Fruit fly (Drosophila melanogaster): ENCODE measurements around the gene Lar.

DNA sequence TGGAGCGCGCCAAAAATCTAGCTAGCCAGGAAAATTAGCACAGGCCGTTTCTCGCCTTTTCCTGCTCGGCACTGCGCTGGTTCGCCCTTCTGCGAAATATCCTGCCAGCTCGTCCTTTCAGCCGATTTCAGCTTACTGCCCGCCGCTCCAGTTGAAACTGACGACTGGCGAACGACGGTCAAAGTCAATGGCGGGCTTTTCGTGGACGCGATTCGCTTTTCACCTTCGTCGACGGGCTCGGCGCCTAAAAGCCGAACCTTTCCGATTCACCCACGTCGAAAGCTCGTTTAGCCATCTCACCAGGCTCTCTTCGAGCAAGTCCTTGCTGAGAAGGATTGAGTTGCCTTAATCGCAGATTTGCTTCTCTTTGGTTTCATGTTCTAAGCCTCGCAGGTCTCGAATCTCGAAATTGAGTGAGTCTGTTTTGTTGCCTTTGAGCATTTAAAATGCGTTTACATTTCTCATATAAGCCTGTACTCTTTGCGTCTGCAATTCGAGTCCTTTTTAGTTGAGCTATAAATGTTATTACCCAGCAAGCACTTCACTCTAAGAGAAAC, 19.0 kb downstream of the Lar start:
- no peak for TF ChIP-seq psq (optimal IDR thresholded peaks at IDR 0.05)
- TF ChIP-seq CG8478 (optimal IDR thresholded peaks at IDR 0.05) = no peak

Data from whole organism.